Fruit fly (Drosophila melanogaster): ENCODE measurements around the gene CG14515.

Gene CG14515

DNA sequence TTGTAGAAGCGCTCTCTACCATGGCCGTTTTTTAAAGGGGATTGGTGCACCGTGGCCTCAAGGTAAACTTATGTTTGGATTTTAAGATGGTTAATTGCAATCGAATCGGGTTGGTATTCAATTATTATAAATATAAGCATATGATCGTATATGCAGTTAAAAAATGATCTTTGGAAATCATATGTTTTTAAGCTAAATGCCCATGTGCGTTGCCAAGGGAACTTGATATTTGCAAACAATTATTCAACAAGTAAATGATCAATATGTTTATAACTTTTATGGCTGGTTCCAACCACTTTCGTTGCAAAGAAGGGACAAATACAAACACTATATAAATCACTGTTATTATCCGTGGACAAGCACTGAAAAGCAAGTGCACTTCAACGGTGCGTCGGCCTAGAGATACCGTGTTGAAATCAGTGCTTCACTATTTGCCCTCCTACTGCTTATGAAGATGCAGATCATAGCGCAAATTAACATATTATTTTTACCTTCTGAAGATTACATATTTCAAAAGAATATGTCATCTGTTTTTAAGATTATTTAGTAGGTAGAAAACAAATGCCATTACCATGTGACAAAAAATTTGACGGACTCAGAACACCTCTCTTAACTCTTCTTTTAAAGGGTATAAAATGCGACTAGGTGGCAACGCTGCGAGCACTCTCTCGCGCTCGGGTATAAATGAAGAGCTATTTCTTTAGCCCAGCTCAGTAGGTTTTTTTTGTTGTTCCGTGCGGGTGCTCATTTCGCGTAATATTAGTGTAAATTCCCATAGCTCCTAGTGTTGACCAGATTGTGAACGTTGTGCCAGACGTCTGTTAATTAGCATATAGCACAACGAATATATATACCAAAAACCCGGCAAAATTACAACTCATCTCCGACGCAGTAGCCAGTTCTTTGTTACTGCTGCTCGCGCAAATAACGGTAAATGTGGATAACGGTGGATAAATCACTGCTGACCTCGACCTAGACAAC lies 39.6 kb upstream of the CG14515 start, which contains the start of gene rdog:
Gene rdog (plus strand): TSS at position 705 of the 981 bp plus-strand sequence.
- TF ChIP-seq tj (GFP tag; optimal IDR thresholded peaks at IDR 0.05) (peak; percentile 59), CG11617 (GFP tag; optimal IDR thresholded peaks at IDR 0.05) (peak; percentile 92), cnc (optimal IDR thresholded peaks at IDR 0.05) (peak in 1 of 2 experiments; percentile 10), toe (GFP tag; optimal IDR thresholded peaks at IDR 0.05) (no peak), CG7101 (tag; optimal IDR thresholded peaks at IDR 0.05) (peak; percentile 80), bab1 (GFP tag; optimal IDR thresholded peaks at IDR 0.05) (peak; percentile 80), ovo (GFP tag; optimal IDR thresholded peaks at IDR 0.05) (peak; percentile 97), CG14711 (tag; optimal IDR thresholded peaks at IDR 0.05) (peak; percentile 63), CG1620 (GFP tag; optimal IDR thresholded peaks at IDR 0.05) (peak; percentile 62), Hr96 (GFP tag; optimal IDR thresholded peaks at IDR 0.05) (peak; percentile 89), CG12768 (GFP tag; optimal IDR thresholded peaks at IDR 0.05) (peak; percentile 86), kay (GFP tag; ENCODE audit: borderline replicate concordance) (no peak), CG5204 (GFP tag; optimal IDR thresholded peaks at IDR 0.05) (no peak), CG7045 (GFP tag; optimal IDR thresholded peaks at IDR 0.05) (peak; percentile 82), Crg-1 (GFP tag; optimal IDR thresholded peaks at IDR 0.05) (peak; percentile 65), Clk (GFP tag; optimal IDR thresholded peaks at IDR 0.05) (peak; percentile 53), pad (GFP tag; optimal IDR thresholded peaks at IDR 0.05) (peak; percentile 73), Mnt (GFP tag; optimal IDR thresholded peaks at IDR 0.05) (peak; percentile 71), cic (GFP tag; optimal IDR thresholded peaks at IDR 0.05) (peak; percentile 74), CG33017 (tag; optimal IDR thresholded peaks at IDR 0.05) (peak; percentile 77)

DNA sequence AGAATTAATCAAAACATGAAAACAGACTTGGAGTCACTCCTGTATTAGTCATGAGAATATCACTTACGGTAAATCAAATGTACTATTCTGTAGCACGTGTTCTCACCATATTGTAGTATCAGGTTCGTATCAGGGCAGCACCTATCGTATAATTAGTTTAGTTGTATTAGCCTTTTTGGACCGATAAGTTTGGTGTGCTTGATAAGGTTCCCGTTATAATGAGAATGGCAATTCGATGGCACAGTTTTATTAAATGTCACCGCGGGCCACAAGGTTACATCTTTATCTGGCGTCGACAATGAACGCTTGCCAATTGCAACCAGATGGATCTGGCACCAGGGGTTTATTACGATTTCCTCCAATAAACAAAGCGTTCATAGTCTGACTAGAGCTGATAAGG lies 38.6 kb upstream of the CG14515 start:
- TF ChIP-seq Mnt (GFP tag; optimal IDR thresholded peaks at IDR 0.05): peak; percentile 12
- TF ChIP-seq tj (GFP tag; optimal IDR thresholded peaks at IDR 0.05): no peak
- TF ChIP-seq ovo (GFP tag; optimal IDR thresholded peaks at IDR 0.05): no peak
- TF ChIP-seq bab1 (GFP tag; optimal IDR thresholded peaks at IDR 0.05): no peak
- TF ChIP-seq Hr96 (GFP tag; optimal IDR thresholded peaks at IDR 0.05): no peak
- TF ChIP-seq CG11617 (GFP tag; optimal IDR thresholded peaks at IDR 0.05): no peak
- TF ChIP-seq cic (GFP tag; optimal IDR thresholded peaks at IDR 0.05): peak; percentile 89

DNA sequence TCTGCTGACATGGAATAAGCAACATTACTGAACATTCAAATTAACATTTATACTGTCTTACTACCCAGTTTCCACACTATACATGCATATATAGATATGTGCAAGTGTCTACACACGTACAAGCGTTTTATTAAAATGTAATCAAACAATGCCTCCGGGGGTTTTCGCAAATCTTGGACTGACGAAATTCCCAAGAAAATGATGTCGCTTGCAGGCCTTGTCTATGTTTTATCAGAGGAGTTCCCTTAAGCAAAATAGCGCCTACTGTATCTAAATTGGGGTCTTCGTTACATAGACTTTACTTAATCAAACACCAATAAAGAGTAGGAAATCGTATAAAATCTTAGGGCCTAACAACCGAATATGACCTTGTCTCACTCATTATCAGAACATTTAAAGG lies 37.7 kb upstream of the CG14515 start:
- TF ChIP-seq tj (GFP tag; optimal IDR thresholded peaks at IDR 0.05) (no peak), cic (GFP tag; optimal IDR thresholded peaks at IDR 0.05) (no peak), Mnt (GFP tag; optimal IDR thresholded peaks at IDR 0.05) (no peak), kay (GFP tag; ENCODE audit: borderline replicate concordance) (no peak), CG7101 (tag; optimal IDR thresholded peaks at IDR 0.05) (no peak)

DNA sequence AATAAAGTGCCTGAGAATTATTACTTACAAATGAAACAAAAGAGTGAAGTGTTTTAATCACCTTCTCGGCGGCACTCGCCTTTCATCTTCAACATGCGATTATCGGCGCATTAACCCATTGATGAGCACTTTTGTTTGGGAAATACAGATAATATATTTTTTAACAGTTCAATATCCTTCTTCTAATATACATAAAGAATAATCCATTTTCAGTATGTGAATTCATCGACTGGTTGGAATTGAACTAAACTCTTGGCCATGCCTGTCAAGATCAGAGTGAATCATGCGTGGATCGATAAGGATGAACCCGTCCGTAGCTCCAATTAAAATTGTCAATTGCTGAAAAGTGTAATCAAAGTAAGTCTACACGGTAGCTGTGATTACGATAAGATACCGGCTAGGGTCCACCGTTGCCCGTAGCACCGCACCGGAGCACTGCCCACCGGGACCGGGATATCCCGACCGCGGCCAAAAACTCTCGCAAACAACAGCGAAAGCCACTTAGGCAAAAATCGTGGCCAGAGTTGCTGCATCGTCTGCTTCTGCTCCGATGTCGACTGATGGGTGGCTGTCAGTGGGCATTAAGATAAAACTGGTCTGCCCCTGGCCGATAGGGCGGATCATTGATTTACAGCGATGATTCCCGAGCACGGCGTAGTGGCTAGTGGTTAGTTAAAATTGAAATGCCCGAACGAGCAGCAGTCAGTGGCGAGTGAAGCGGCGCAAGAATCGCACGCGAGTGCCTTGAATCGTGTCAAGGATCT lies 32.2 kb upstream of the CG14515 start, which contains the start of gene CG11898:
Gene CG11898 (plus strand): TSS at position 714 of the 764 bp plus-strand sequence.
- TF ChIP-seq tj (GFP tag; optimal IDR thresholded peaks at IDR 0.05) (no peak), CG11617 (GFP tag; optimal IDR thresholded peaks at IDR 0.05) (peak; percentile 17), cnc (optimal IDR thresholded peaks at IDR 0.05) (no peak), CG5204 (GFP tag; optimal IDR thresholded peaks at IDR 0.05) (peak; percentile 2), ovo (GFP tag; optimal IDR thresholded peaks at IDR 0.05) (no peak), pad (GFP tag; optimal IDR thresholded peaks at IDR 0.05) (no peak), CG14711 (tag; optimal IDR thresholded peaks at IDR 0.05) (peak; percentile 4), cic (GFP tag; optimal IDR thresholded peaks at IDR 0.05) (no peak), CG12768 (GFP tag; optimal IDR thresholded peaks at IDR 0.05) (no peak), Clk (GFP tag; optimal IDR thresholded peaks at IDR 0.05) (no peak), CG7101 (tag; optimal IDR thresholded peaks at IDR 0.05) (peak; percentile 55), bab1 (GFP tag; optimal IDR thresholded peaks at IDR 0.05) (no peak), Mnt (GFP tag; optimal IDR thresholded peaks at IDR 0.05) (peak; percentile 13), CG1620 (GFP tag; optimal IDR thresholded peaks at IDR 0.05) (no peak), CG7045 (GFP tag; optimal IDR thresholded peaks at IDR 0.05) (no peak), Crg-1 (GFP tag; optimal IDR thresholded peaks at IDR 0.05) (no peak), CG33017 (tag; optimal IDR thresholded peaks at IDR 0.05) (peak; percentile 47), toe (GFP tag; optimal IDR thresholded peaks at IDR 0.05) (no peak), Hr96 (GFP tag; optimal IDR thresholded peaks at IDR 0.05) (no peak), kay (GFP tag; ENCODE audit: borderline replicate concordance) (no peak)

DNA sequence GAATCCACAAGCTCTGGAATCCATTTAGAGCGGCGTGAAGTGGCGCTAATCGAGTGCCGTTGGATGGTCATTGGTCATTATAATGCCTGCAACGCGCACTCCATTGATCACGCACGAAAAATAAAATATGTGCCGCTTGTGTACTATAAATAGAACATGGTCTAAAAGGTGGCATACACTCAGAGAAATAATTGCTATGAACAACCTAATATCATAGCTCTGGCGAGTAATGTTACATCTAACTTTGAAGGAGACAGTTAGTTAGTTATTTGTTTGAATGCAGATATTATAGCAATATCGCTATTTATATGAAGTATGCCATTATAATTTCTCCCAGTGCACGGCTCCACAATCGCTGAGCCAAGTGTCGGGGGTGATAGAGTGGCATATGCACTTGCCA lies 6.4 kb upstream of the CG14515 start:
- TF ChIP-seq Mnt (GFP tag; optimal IDR thresholded peaks at IDR 0.05): no peak

DNA sequence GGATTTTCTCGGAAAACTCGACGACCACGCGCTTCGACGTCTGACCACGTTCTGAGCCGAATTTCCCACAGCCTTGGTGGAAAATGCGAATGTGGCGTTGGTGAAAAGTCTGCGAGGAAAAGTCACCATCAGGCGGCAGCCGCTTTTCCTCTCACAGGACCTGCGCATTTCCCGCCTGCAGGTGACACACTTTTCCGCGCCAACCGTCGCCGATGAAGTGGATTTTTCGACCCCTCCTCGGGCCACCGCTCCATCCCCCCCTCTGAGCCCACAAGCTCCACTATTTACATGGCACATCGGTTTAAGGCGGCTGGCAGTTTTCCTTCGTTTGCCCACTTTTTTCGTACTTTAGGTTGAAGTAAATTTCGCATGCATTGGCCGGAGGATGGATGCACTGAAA lies 2.4 kb upstream of the CG14515 start, which contains the start of gene jus:
Gene jus (minus strand): TSS at position 38 of the 400 bp plus-strand sequence.
- TF ChIP-seq pad (GFP tag; optimal IDR thresholded peaks at IDR 0.05) (peak; percentile 22), CG5204 (GFP tag; optimal IDR thresholded peaks at IDR 0.05) (no peak)

Data from whole organism, adult.